Worm (Caenorhabditis elegans) whole organism, mixed stage, embryonic: ENCODE results near the gene F28H6.4.

Source experiments
- M03D4.4 ChIP-seq: sonication (generic microtip); optimal IDR thresholded peaks from 2 replicates; lab custom pipeline; 2017; ENCODE audit warnings: mild to moderate bottlenecking, missing genetic modification characterization, missing compliant biosample characterization
- elt-3 ChIP-seq: fragments of 150-350 bp; optimal IDR thresholded peaks from 2 replicates; lab custom pipeline; 2014; ENCODE audit warnings: missing biosample characterization, missing genetic modification characterization
- lin-13 ChIP-seq: fragments of 150-350 bp; optimal IDR thresholded peaks from 2 replicates; lab custom pipeline; 2014; ENCODE audit warnings: missing biosample characterization, missing genetic modification characterization
- pha-4 ChIP-seq: fragments of 150-350 bp; optimal IDR thresholded peaks from 2 replicates; lab custom pipeline; 2018; ENCODE audit warnings: missing biosample characterization, missing genetic modification reagents, missing genetic modification characterization
- sem-2 ChIP-seq: fragments of 200-800 bp; sonication (Bioruptor generic); optimal IDR thresholded peaks from 2 replicates; lab custom pipeline; 2018; ENCODE audit warnings: mild to moderate bottlenecking, missing genetic modification characterization, missing compliant biosample characterization
- unc-62 ChIP-seq: fragments of 150-350 bp; optimal IDR thresholded peaks from 2 replicates; lab custom pipeline; 2014; ENCODE audit warnings: missing biosample characterization, missing genetic modification reagents, missing genetic modification characterization

DNA sequence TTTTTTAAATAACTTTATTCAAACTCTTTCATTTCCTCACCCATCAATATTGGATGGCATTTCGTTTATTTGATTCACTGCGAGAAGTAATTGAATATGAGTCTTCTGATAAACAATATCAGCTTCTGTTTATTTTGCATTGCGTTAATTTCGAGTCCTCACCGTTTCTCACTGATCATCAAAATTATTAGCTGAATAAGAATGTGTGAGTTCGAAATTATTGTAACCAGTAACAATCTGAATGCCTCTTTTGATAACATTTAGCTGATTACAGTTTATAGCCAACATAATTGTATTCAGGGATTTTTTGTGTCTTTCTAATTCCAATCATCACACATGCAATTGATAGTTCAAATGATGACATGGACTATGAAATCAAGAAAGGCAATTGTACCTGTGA lies 42.5 kb upstream of the F28H6.4 start, which contains the start of gene F16B12.1:
- TF ChIP-seq sem-2 (GFP tag; lab: Kevin White, UChicago), result no peak
- no peak for TF ChIP-seq pha-4 (tag; lab: Kevin White, UChicago)
- no peak for TF ChIP-seq unc-62 (GFP tag; lab: Kevin White, UChicago)
- TF ChIP-seq M03D4.4 (tag; lab: Kevin White, UChicago), result no peak
- TF ChIP-seq lin-13, result no peak
- no peak for TF ChIP-seq elt-3 (tag; lab: Kevin White, UChicago)
